Fruit fly (Drosophila melanogaster): ENCODE measurements around the gene CG14692.
A peak's percentile ranks its signal among the peaks of the same experiment; 100 is the strongest.

The CG14692 gene

DNA sequence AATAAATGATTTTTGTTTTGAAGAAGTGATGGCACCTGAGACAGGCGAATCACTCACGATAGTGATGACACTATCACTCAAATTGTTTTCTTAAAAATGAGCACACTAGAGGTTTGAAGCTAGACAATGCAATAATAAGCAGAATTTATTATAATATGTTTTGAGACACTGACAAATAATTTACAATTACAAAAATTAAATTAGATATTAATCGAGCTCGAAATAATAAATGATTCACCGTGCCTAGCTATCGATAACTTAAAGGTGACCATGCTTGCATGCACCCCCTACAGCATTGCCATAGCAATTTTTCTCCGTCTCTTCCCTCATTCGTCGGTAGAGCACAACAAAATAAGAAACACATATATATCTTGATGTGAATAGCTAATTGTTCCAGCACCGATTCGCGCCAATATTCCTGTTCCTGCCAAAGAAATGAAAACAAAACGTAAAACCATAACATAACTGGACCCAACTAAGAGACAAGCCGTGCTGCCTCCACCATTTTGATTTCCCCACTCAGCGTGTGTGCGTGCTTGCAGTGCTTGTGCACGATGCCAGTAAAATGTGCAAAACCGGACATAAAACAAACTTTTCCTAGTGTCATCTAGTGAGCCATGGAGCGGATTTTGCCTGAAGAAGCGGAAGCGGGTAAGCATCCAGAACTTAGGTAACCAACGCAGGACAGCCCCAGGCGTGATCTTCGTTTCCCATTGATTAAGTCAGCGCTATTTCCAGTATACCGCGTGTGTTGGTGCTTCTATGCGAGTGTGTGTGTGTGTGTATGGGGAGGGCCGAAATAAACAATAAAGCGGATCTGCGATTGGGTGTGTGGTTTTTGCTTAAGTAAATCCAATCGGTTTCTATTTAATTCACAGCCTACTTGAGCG lies 42.5 kb downstream of the CG14692 start, which contains the start of the genes MED7 and Cap-H2 (continued):
- TF ChIP-seq CG12744 (GFP tag; optimal IDR thresholded peaks at IDR 0.05) (peak; percentile 72), wek (GFP tag; optimal IDR thresholded peaks at IDR 0.05) (no peak), CG6813 (GFP tag; optimal IDR thresholded peaks at IDR 0.05) (peak; percentile 2), CG7928 (GFP tag; optimal IDR thresholded peaks at IDR 0.05) (peak; percentile 18), CG5245 (GFP tag; optimal IDR thresholded peaks at IDR 0.05) (peak; percentile 73), CG12104 (GFP tag; optimal IDR thresholded peaks at IDR 0.05) (peak; percentile 32), CG2712 (tag; optimal IDR thresholded peaks at IDR 0.05) (peak; percentile 87), z (GFP tag; IDR thresholded peaks at IDR 0.05) (no peak), sug (tag; optimal IDR thresholded peaks at IDR 0.05) (peak; percentile 89), Hey (tag; optimal IDR thresholded peaks at IDR 0.05) (no peak), Ravus (GFP tag; IDR thresholded peaks at IDR 0.05) (peak; percentile 16; the same call in 1 of the 2 replicates), CG10209 (GFP tag; optimal IDR thresholded peaks at IDR 0.05) (peak; percentile 64), Fer1 (GFP tag; optimal IDR thresholded peaks at IDR 0.05) (peak; percentile 70), CG3995 (GFP tag; optimal IDR thresholded peaks at IDR 0.05) (peak; percentile 100), wor (GFP tag; IDR thresholded peaks at IDR 0.05) (peak; percentile 59), CG1529 (GFP tag; optimal IDR thresholded peaks at IDR 0.05) (peak; percentile 3), CG33213 (GFP tag; optimal IDR thresholded peaks at IDR 0.05) (peak; percentile 82), CG1024 (GFP tag; IDR thresholded peaks at IDR 0.05) (0 out of 2 replicates have a peak, but pooled peaks have one; percentile 42), CG6272 (GFP tag; IDR thresholded peaks at IDR 0.05) (peak; percentile 91), PHDP (tag; optimal IDR thresholded peaks at IDR 0.05) (peak; percentile 79), sc (optimal IDR thresholded peaks at IDR 0.05) (no peak), sc (GFP tag; optimal IDR thresholded peaks at IDR 0.05) (peak; percentile 3), CG17568 (GFP tag; optimal IDR thresholded peaks at IDR 0.05) (no peak), NC2α (GFP tag; optimal IDR thresholded peaks at IDR 0.05) (peak; percentile 8), CG12219 (GFP tag; optimal IDR thresholded peaks at IDR 0.05) (peak; percentile 23), Rx (GFP tag; IDR thresholded peaks at IDR 0.05) (peak; percentile 64), Dip3 (GFP tag; optimal IDR thresholded peaks at IDR 0.05) (peak; percentile 71), ab (GFP tag; optimal IDR thresholded peaks at IDR 0.05) (peak; percentile 42), CG31441 (GFP tag; IDR thresholded peaks at IDR 0.05) (no peak; the same call in none of the 2 replicates), dm (GFP tag; optimal IDR thresholded peaks at IDR 0.05) (peak; percentile 70), CkIIα-i1 (GFP tag; IDR thresholded peaks at IDR 0.05) (no peak), bcd (GFP tag; optimal IDR thresholded peaks at IDR 0.05) (peak; percentile 64), toy (GFP tag; IDR thresholded peaks at IDR 0.05) (no peak), Mad (GFP tag; optimal IDR thresholded peaks at IDR 0.05) (peak; percentile 80), CG12942 (GFP tag; optimal IDR thresholded peaks at IDR 0.05) (peak; percentile 80), HLH54F (GFP tag; optimal IDR thresholded peaks at IDR 0.05) (peak; percentile 84), pzg (GFP tag; optimal IDR thresholded peaks at IDR 0.05) (peak; percentile 78), klu (GFP tag; IDR thresholded peaks at IDR 0.05) (peak; percentile 84), Fer2 (tag; optimal IDR thresholded peaks at IDR 0.05) (peak; percentile 81), knrl (GFP tag; IDR thresholded peaks at IDR 0.05; ENCODE audit: partially characterized antibody) (peak; percentile 100), fd3F (GFP tag; optimal IDR thresholded peaks at IDR 0.05) (peak; percentile 57), peb (GFP tag; IDR thresholded peaks at IDR 0.05) (peak; percentile 53; the same call in 1 of the 2 replicates), caup (GFP tag; optimal IDR thresholded peaks at IDR 0.05; ENCODE audit: severe bottlenecking) (peak; percentile 58), unc-4 (GFP tag; IDR thresholded peaks at IDR 0.05; ENCODE audit: partially characterized antibody) (peak; percentile 98), sd (tag; optimal IDR thresholded peaks at IDR 0.05) (no peak), ems (GFP tag; optimal IDR thresholded peaks at IDR 0.05) (peak; percentile 78), Doc2 (GFP tag; IDR thresholded peaks at IDR 0.05) (no peak), CG9609 (GFP tag; optimal IDR thresholded peaks at IDR 0.05) (peak; percentile 47), Optix (GFP tag; IDR thresholded peaks at IDR 0.05) (peak; percentile 72; the same call in 2 of the 3 replicates)
